Fruit fly (Drosophila melanogaster): ENCODE results near the gene CG15386.

DNA sequence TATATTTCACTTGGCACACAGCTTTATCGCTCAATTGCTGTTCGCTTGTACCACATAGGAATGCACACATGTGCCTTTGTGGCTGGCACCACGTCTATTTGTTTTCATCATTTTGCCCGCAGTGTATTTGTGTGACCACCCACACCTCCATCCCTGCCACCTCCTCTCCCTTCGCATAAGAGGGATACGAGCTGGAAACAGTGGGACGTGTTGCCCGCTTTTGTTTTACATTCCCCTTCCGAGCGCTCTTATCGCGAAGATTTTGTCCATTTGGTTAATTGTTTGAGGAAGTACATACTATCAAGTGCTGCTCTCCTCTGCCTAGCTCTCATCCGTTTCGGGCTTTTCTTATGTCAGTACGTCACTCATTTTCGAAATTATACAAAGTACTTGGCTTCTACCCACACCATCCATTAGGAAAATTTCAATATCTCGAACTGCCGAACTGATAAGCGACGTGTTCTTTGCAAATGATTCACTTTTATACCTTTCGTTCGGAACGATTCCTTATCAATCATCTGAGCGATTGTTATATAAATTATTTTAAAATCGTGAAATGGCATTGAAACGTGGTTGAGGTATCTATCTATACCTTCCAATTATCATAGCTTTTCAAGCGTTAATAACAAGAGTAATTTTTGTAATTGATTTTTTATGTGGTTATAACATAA, 11.3 kb upstream of the CG15386 start:
- TF ChIP-seq CG8478 (optimal IDR thresholded peaks at IDR 0.05) (no peak), CTCF (optimal IDR thresholded peaks at IDR 0.05) (no peak)

All from S2 (cell line).